Worm (Caenorhabditis elegans): ENCODE measurements around the gene Y54G2A.11.
A peak's percentile ranks its signal among the peaks of the same experiment; 100 is the strongest.
"Not testable (repeated sequence)": the region's sequence is repeated elsewhere in the genome, so short reads cannot be mapped to it uniquely, and the experiment has no call there.

Y54G2A.11 gene

DNA sequence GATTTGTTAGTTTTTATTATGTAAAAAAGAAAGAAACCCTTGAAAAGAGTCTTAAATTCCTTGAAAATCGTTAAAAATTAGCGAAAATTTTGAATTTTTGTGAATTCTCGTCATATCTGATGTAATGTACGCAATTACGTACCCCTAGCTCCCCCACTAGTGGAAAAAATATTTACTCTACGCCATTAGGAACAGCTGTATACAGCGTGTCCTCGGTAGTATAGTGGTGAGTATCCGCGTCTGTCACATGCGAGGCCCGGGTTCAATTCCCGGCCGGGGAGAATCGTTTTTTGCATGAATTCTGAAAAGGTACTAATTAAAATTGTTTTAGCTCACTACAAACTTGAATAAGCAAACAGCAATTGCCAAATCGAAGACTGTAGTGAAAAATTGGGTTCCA is 28.3 kb upstream of the Y54G2A.11 start:
- no peak for TF ChIP-seq ceh-14 (tag; optimal IDR thresholded peaks at IDR 0.05)
- no peak for TF ChIP-seq ceh-48 (tag; optimal IDR thresholded peaks at IDR 0.05)
- no peak for TF ChIP-seq ceh-24 (tag; optimal IDR thresholded peaks at IDR 0.05)
- TF ChIP-seq madf-2 (tag; optimal IDR thresholded peaks at IDR 0.05), result no peak
- no peak for TF ChIP-seq ceh-2 (tag; optimal IDR thresholded peaks at IDR 0.05)
- TF ChIP-seq odd-2 (tag; optimal IDR thresholded peaks at IDR 0.05), result no peak
- no peak for TF ChIP-seq pha-2 (tag; optimal IDR thresholded peaks at IDR 0.05)
- no peak for TF ChIP-seq sdc-2 (tag; optimal IDR thresholded peaks at IDR 0.05)
- TF ChIP-seq ahr-1 (tag; optimal IDR thresholded peaks at IDR 0.05), result no peak
- TF ChIP-seq fkh-10 (GFP tag; optimal IDR thresholded peaks at IDR 0.05), result no peak
- TF ChIP-seq nhr-232 (tag; optimal IDR thresholded peaks at IDR 0.05), result no peak
- TF ChIP-seq sox-4 (tag; optimal IDR thresholded peaks at IDR 0.05), result no peak
- no peak for TF ChIP-seq ceh-22 (tag; optimal IDR thresholded peaks at IDR 0.05)

DNA sequence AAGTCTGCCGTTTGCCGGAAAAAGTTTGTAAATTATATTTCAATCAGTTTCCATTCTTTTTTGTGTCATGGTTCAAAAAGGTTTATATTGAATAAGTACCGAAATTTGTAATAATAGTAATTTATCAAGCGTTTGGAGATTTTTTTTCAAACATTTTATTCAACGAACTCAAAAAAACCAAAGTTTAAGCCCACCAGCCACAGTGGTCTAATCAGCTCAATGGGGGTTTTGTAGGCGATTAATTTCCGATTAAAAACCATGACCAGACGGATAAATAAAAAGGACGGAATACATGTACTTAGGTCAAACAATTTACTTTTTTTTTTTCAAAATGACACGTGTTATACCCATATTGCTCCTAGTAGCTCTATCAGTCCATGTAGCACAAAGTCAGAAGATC is 27.8 kb upstream of the Y54G2A.11 start, which contains the start of gene Y54G2A.10:
Gene Y54G2A.10 (plus strand): TSS at position 301 of the 400 bp plus-strand sequence.
- TF ChIP-seq pag-3 (tag; optimal IDR thresholded peaks at IDR 0.05; ENCODE audit: borderline replicate concordance), result no peak
- TF ChIP-seq elt-4 (tag; optimal IDR thresholded peaks at IDR 0.05), result no peak
- no peak for TF ChIP-seq fkh-6 (tag; optimal IDR thresholded peaks at IDR 0.05)
- TF ChIP-seq syd-9 (tag; optimal IDR thresholded peaks at IDR 0.05), result no peak
- TF ChIP-seq sdc-2 (tag; optimal IDR thresholded peaks at IDR 0.05), result no peak
- no peak for TF ChIP-seq ceh-24 (tag; optimal IDR thresholded peaks at IDR 0.05)
- no peak for TF ChIP-seq dmd-4 (tag; optimal IDR thresholded peaks at IDR 0.05; ENCODE audit: borderline replicate concordance)
- TF ChIP-seq tbx-2 (tag; optimal IDR thresholded peaks at IDR 0.05), result no peak
- no peak for TF ChIP-seq pros-1 (tag; optimal IDR thresholded peaks at IDR 0.05)
- TF ChIP-seq C38D4.7 (GFP tag; optimal IDR thresholded peaks at IDR 0.05), result no peak
- TF ChIP-seq ceh-2 (tag; optimal IDR thresholded peaks at IDR 0.05), result no peak
- no peak for TF ChIP-seq gmeb-2 (tag; optimal IDR thresholded peaks at IDR 0.05)
- TF ChIP-seq ceh-45 (GFP tag; IDR thresholded peaks at IDR 0.05), result no peak
- TF ChIP-seq elt-2 (tag; optimal IDR thresholded peaks at IDR 0.05), result no peak
- no peak for TF ChIP-seq unc-3 (GFP tag; conservative IDR thresholded peaks at IDR 0.05)
- TF ChIP-seq unc-3 (tag; optimal IDR thresholded peaks at IDR 0.05), result no peak
- TF ChIP-seq lim-6 (tag; optimal IDR thresholded peaks at IDR 0.05), result no peak
- no peak for TF ChIP-seq madf-2 (tag; optimal IDR thresholded peaks at IDR 0.05)

DNA sequence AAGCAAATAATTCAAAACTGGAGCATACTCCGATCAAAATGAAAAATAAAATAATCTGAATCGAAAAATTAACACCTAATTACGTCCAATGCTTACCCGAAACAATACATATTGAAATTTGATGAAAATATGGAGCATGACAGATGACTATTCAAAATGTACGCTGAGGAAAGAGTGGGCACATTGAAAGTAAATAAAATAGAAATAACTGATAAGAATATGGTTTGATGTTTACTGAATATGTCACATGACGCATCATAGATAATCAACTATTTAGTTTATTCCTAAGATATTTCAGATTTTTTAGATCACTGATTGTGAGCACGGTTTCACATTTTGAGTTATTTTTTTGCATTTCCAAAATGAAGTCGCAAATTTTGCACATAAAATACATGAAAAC is 26.7 kb upstream of the Y54G2A.11 start, which contains the start of gene Y54G2A.52:
Gene Y54G2A.52 (minus strand): TSS at position 348 of the 400 bp plus-strand sequence.
- no peak for TF ChIP-seq pha-4 (tag; optimal IDR thresholded peaks at IDR 0.05)
- TF ChIP-seq elt-2 (tag; optimal IDR thresholded peaks at IDR 0.05), result peak; percentile 14
- TF ChIP-seq K09A11.1 (tag; optimal IDR thresholded peaks at IDR 0.05; ENCODE audit: insufficient read depth), result no peak
- no peak for TF ChIP-seq madf-2 (tag; optimal IDR thresholded peaks at IDR 0.05)
- TF ChIP-seq ceh-2 (tag; optimal IDR thresholded peaks at IDR 0.05), result no peak
- TF ChIP-seq ttx-3 (tag; optimal IDR thresholded peaks at IDR 0.05), result no peak
- no peak for TF ChIP-seq C08G9.2 (tag; optimal IDR thresholded peaks at IDR 0.05)
- no peak for TF ChIP-seq pag-3 (tag; optimal IDR thresholded peaks at IDR 0.05; ENCODE audit: borderline replicate concordance)

DNA sequence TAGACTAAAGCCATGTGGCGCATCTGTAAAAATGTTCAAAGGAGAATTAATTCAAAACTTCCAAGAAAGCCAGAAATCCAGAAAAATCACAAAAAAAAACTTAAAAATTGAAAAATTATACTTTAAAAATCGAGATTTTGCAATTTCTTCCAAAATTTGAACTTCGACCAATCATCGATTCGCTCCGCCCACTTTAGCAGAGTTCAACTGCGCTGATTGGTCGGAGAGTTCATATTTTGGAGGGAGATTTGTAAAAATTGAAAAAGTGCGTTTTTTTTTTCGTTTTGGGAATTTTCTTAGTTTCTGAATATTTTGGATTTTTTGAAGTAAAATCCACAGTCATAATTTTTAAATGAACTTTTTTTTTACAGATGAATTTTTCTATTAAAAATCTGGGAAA is 22.4 kb upstream of the Y54G2A.11 start:
- TF ChIP-seq nfya-1 (tag; optimal IDR thresholded peaks at IDR 0.05), result peak; percentile 72
- TF ChIP-seq ceh-34 (tag; optimal IDR thresholded peaks at IDR 0.05), result no peak

DNA sequence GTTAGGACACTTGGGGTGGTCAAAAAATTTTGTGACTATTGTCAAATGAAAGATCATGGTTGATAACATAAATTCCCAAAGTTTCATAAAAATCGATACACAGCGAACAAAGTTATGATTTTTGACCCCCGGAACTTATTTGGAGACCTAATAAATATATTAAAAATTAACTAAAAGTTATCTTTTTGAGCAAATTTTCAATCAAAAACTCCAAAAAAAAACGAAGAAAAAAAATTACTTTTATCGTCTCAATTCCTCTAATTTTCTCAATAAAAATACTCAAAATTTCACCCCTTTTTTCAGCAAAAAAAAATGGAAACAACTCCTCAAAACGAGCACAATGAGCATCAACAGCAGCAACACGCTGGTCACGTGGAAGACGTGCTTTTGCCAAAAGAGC is 16.8 kb upstream of the Y54G2A.11 start, which contains the start of gene atln-1:
Gene atln-1 (plus strand): TSS at position 301 of the 400 bp plus-strand sequence.
- not testable (repeated sequence) for TF ChIP-seq che-1, syd-9, Y22D7AL.16 (tag; optimal IDR thresholded peaks at IDR 0.05)
